Fruit fly (Drosophila melanogaster) whole organism, adult: ENCODE measurements around the gene fne.

Source experiments
- CG1620 ChIP-seq: fragments of 200-800 bp; sonication (Bioruptor generic); optimal IDR thresholded peaks from 2 replicates; lab custom pipeline; 2016; ENCODE audit warnings: missing biosample characterization, missing genetic modification characterization
- CG5204 ChIP-seq: fragments of 200-800 bp; sonication (Bioruptor generic); optimal IDR thresholded peaks from 2 replicates; lab custom pipeline; 2016; ENCODE audit warnings: missing biosample characterization, missing genetic modification characterization
- Clk ChIP-seq: fragments of 200-800 bp; sonication (Bioruptor generic); optimal IDR thresholded peaks from 2 replicates; lab custom pipeline; 2017; ENCODE audit warnings: missing biosample characterization, missing genetic modification characterization
- kay ChIP-seq: fragments of 200-800 bp; sonication (Bioruptor generic); peaks from one replicate; lab custom pipeline; 2016; ENCODE audit warnings: missing biosample characterization, missing genetic modification characterization, borderline replicate concordance
- pad ChIP-seq: fragments of 200-800 bp; sonication (Bioruptor generic); optimal IDR thresholded peaks from 3 replicates; lab custom pipeline; 2017; ENCODE audit warnings: missing biosample characterization, missing genetic modification characterization, mild to moderate bottlenecking, moderate library complexity, missing genetic modification reagents
- toe ChIP-seq: fragments of 200-800 bp; sonication (Bioruptor generic); optimal IDR thresholded peaks from 2 replicates; lab custom pipeline; 2016; ENCODE audit warnings: missing biosample characterization, missing genetic modification characterization

- TF ChIP-seq Clk (GFP tag; lab: Kevin White, UChicago): no peak
- no peak for TF ChIP-seq CG1620 (GFP tag; lab: Kevin White, UChicago)
- no peak for TF ChIP-seq kay (GFP tag; lab: Kevin White, UChicago)
- TF ChIP-seq CG5204 (GFP tag; lab: Kevin White, UChicago): no peak
- no peak for TF ChIP-seq toe (GFP tag; lab: Kevin White, UChicago)
- no peak for TF ChIP-seq pad (GFP tag; lab: Kevin White, UChicago)
These were observed 5.1 kb downstream of the fne start for dm6 chrX:12922338-12922737.
